Fruit fly (Drosophila melanogaster): ENCODE data around the gene Cyp12c1.
A peak's percentile ranks its signal among the peaks of the same experiment; 100 is the strongest.

Cyp12c1 gene

dm6 chr3L:18636782-18637181 is 49.3 kb downstream of the Cyp12c1 start:
- TF ChIP-seq CG5204 (GFP tag; optimal IDR thresholded peaks at IDR 0.05) (no peak), Mnt (GFP tag; optimal IDR thresholded peaks at IDR 0.05) (no peak), ovo (GFP tag; optimal IDR thresholded peaks at IDR 0.05) (no peak), Crg-1 (GFP tag; optimal IDR thresholded peaks at IDR 0.05) (no peak), tj (GFP tag; optimal IDR thresholded peaks at IDR 0.05) (no peak), cic (GFP tag; optimal IDR thresholded peaks at IDR 0.05) (no peak), CG1620 (GFP tag; optimal IDR thresholded peaks at IDR 0.05) (no peak), pad (GFP tag; optimal IDR thresholded peaks at IDR 0.05) (no peak), CG7045 (GFP tag; optimal IDR thresholded peaks at IDR 0.05) (no peak), cnc (optimal IDR thresholded peaks at IDR 0.05) (no peak), CG14711 (tag; optimal IDR thresholded peaks at IDR 0.05) (no peak), CG33017 (tag; optimal IDR thresholded peaks at IDR 0.05) (no peak)

- no peak for TF ChIP-seq ovo (GFP tag; optimal IDR thresholded peaks at IDR 0.05)
- no peak for TF ChIP-seq CG5204 (GFP tag; optimal IDR thresholded peaks at IDR 0.05)
- TF ChIP-seq cic (GFP tag; optimal IDR thresholded peaks at IDR 0.05), result no peak
- TF ChIP-seq tj (GFP tag; optimal IDR thresholded peaks at IDR 0.05), result peak; percentile 87
- no peak for TF ChIP-seq CG11617 (GFP tag; optimal IDR thresholded peaks at IDR 0.05)
- TF ChIP-seq CG12768 (GFP tag; optimal IDR thresholded peaks at IDR 0.05), result no peak
- TF ChIP-seq CG7101 (tag; optimal IDR thresholded peaks at IDR 0.05), result peak; percentile 6
- TF ChIP-seq Mnt (GFP tag; optimal IDR thresholded peaks at IDR 0.05), result no peak
- TF ChIP-seq toe (GFP tag; optimal IDR thresholded peaks at IDR 0.05), result no peak
- TF ChIP-seq Crg-1 (GFP tag; optimal IDR thresholded peaks at IDR 0.05), result no peak
- TF ChIP-seq bab1 (GFP tag; optimal IDR thresholded peaks at IDR 0.05), result peak; percentile 26
- TF ChIP-seq cnc (optimal IDR thresholded peaks at IDR 0.05), result no peak
- no peak for TF ChIP-seq pad (GFP tag; optimal IDR thresholded peaks at IDR 0.05)
- TF ChIP-seq Clk (GFP tag; optimal IDR thresholded peaks at IDR 0.05), result no peak
- no peak for TF ChIP-seq CG33017 (tag; optimal IDR thresholded peaks at IDR 0.05)
- TF ChIP-seq CG7045 (GFP tag; optimal IDR thresholded peaks at IDR 0.05), result no peak
- no peak for TF ChIP-seq CG1620 (GFP tag; optimal IDR thresholded peaks at IDR 0.05)
- TF ChIP-seq CG14711 (tag; optimal IDR thresholded peaks at IDR 0.05), result no peak
- TF ChIP-seq kay (GFP tag; ENCODE audit: borderline replicate concordance), result peak; percentile 16
- no peak for TF ChIP-seq Hr96 (GFP tag; optimal IDR thresholded peaks at IDR 0.05)
These were observed 51.2 kb downstream of the Cyp12c1 start for dm6 chr3L:18634792-18635471.
